Fruit fly (Drosophila melanogaster) whole organism, prepupa: ENCODE measurements around the gene CG8840.

Experiments used
- CG10631 ChIP-seq: fragments of 200-800 bp; sonication (Bioruptor generic); optimal IDR thresholded peaks from 2 replicates; lab custom pipeline; 2016; ENCODE audit warnings: missing biosample characterization, missing genetic modification characterization
- CG10669 ChIP-seq: fragments of 200-800 bp; sonication (Bioruptor generic); optimal IDR thresholded peaks from 3 replicates; lab custom pipeline; 2018; ENCODE audit warnings: missing biosample characterization, mild to moderate bottlenecking, missing genetic modification characterization, moderate library complexity
- CG11762 ChIP-seq: fragments of 200-800 bp; sonication (Bioruptor generic); optimal IDR thresholded peaks from 3 replicates; lab custom pipeline; 2016; ENCODE audit warnings: missing biosample characterization, missing genetic modification characterization; ENCODE audit not compliant: insufficient read depth
- CG1621 ChIP-seq: fragments of 200-800 bp; sonication (Bioruptor generic); optimal IDR thresholded peaks from 3 replicates; lab custom pipeline; 2018; ENCODE audit warnings: missing biosample characterization, mild to moderate bottlenecking, missing genetic modification characterization
- CG16779 ChIP-seq: fragments of 200-800 bp; sonication (Bioruptor generic); optimal IDR thresholded peaks from 3 replicates; lab custom pipeline; 2017; ENCODE audit warnings: missing biosample characterization, mild to moderate bottlenecking, missing genetic modification characterization
- CG31627 ChIP-seq: fragments of 200-800 bp; sonication (Bioruptor generic); optimal IDR thresholded peaks from 3 replicates; lab custom pipeline; 2016; ENCODE audit warnings: missing biosample characterization, missing genetic modification characterization
- CG32006 ChIP-seq: fragments of 200-800 bp; sonication (Bioruptor generic); optimal IDR thresholded peaks from 3 replicates; lab custom pipeline; 2017; ENCODE audit warnings: missing biosample characterization, mild to moderate bottlenecking, missing genetic modification characterization
- CG3919 ChIP-seq: fragments of 200-800 bp; sonication (Bioruptor generic); optimal IDR thresholded peaks from 3 replicates; lab custom pipeline; 2016; ENCODE audit warnings: missing biosample characterization, missing genetic modification characterization
- CG4318 ChIP-seq: fragments of 200-800 bp; sonication (Bioruptor generic); optimal IDR thresholded peaks from 3 replicates; lab custom pipeline; 2017; ENCODE audit warnings: missing biosample characterization, mild to moderate bottlenecking, missing genetic modification characterization
- CG6163 ChIP-seq: fragments of 200-800 bp; sonication (Bioruptor generic); IDR thresholded peaks from 3 replicates; pipeline ENCODE4 v1.3.6; 2022; ENCODE audit warnings: missing biosample characterization, missing genetic modification characterization
- CG6276 ChIP-seq: fragments of 200-800 bp; sonication (Bioruptor generic); optimal IDR thresholded peaks from 2 replicates; lab custom pipeline; 2017; ENCODE audit warnings: missing biosample characterization, mild to moderate bottlenecking, missing genetic modification characterization
- CG6792 ChIP-seq: fragments of 200-800 bp; sonication (Bioruptor generic); optimal IDR thresholded peaks from 3 replicates; lab custom pipeline; 2016; ENCODE audit warnings: missing biosample characterization, missing genetic modification characterization
- CG6808 ChIP-seq: fragments of 200-800 bp; sonication (Bioruptor generic); optimal IDR thresholded peaks from 3 replicates; lab custom pipeline; 2017; ENCODE audit warnings: missing biosample characterization, missing genetic modification characterization, mild to moderate bottlenecking, moderate library complexity, missing genetic modification reagents
- CG6854 ChIP-seq: fragments of 200-800 bp; sonication (Bioruptor generic); optimal IDR thresholded peaks from 2 replicates; lab custom pipeline; 2017; ENCODE audit warnings: missing biosample characterization, mild to moderate bottlenecking, missing genetic modification characterization
- CG7368 ChIP-seq: fragments of 200-800 bp; sonication (Bioruptor generic); optimal IDR thresholded peaks from 3 replicates; lab custom pipeline; 2016; ENCODE audit warnings: missing biosample characterization, missing genetic modification characterization
- CG8119 ChIP-seq: fragments of 200-800 bp; sonication (Bioruptor generic); IDR thresholded peaks from 3 replicates; pipeline ENCODE4 v1.3.6; 2022; ENCODE audit warnings: missing biosample characterization, missing genetic modification characterization
- CG8319 ChIP-seq: fragments of 200-800 bp; sonication (Bioruptor generic); optimal IDR thresholded peaks from 3 replicates; lab custom pipeline; 2016; ENCODE audit warnings: missing biosample characterization, missing genetic modification characterization
- Eip78C ChIP-seq: fragments of 200-800 bp; sonication (Bioruptor generic); peaks from one replicate; lab custom pipeline; 2016; ENCODE audit warnings: missing biosample characterization, missing genetic modification characterization
- Eip93F ChIP-seq: fragments of 200-800 bp; sonication (Bioruptor generic); optimal IDR thresholded peaks from 2 replicates; lab custom pipeline; 2016; ENCODE audit warnings: missing biosample characterization, mild to moderate bottlenecking, missing genetic modification characterization
- Ets21C ChIP-seq: fragments of 200-800 bp; sonication (Bioruptor generic); optimal IDR thresholded peaks from 3 replicates; lab custom pipeline; 2016; ENCODE audit warnings: missing biosample characterization, missing genetic modification characterization
- Ets96B ChIP-seq: fragments of 200-800 bp; optimal IDR thresholded peaks from 2 replicates; lab custom pipeline; 2019; ENCODE audit warnings: missing biosample characterization, mild to moderate bottlenecking, missing genetic modification characterization, moderate library complexity
- Gug ChIP-seq: fragments of 200-800 bp; sonication (Bioruptor generic); IDR thresholded peaks from 2 replicates; pipeline ENCODE4 v1.3.6; 2022; ENCODE audit warnings: missing biosample characterization, missing genetic modification characterization
- Hr39 ChIP-seq: fragments of 200-800 bp; sonication (Bioruptor generic); optimal IDR thresholded peaks from 2 replicates; lab custom pipeline; 2016; ENCODE audit warnings: missing biosample characterization, missing genetic modification characterization
- Hr4 ChIP-seq: fragments of 200-800 bp; sonication (Bioruptor generic); optimal IDR thresholded peaks from 3 replicates; lab custom pipeline; 2016; ENCODE audit warnings: missing biosample characterization, missing genetic modification characterization
- Lpt ChIP-seq: fragments of 200-800 bp; sonication (Bioruptor generic); optimal IDR thresholded peaks from 3 replicates; lab custom pipeline; 2016; ENCODE audit warnings: missing biosample characterization, missing genetic modification characterization
- Met ChIP-seq: fragments of 200-800 bp; sonication (Bioruptor generic); optimal IDR thresholded peaks from 3 replicates; lab custom pipeline; 2016; ENCODE audit warnings: missing biosample characterization, missing genetic modification characterization
- OdsH ChIP-seq: fragments of 200-800 bp; sonication (Bioruptor generic); optimal IDR thresholded peaks from 3 replicates; lab custom pipeline; 2016; ENCODE audit warnings: missing biosample characterization, missing genetic modification characterization
- Smox ChIP-seq: fragments of 200-800 bp; sonication (Bioruptor generic); optimal IDR thresholded peaks from 3 replicates; lab custom pipeline; 2016; ENCODE audit warnings: missing biosample characterization, missing genetic modification characterization
- Sox14 ChIP-seq: fragments of 200-800 bp; sonication (Bioruptor generic); optimal IDR thresholded peaks from 3 replicates; lab custom pipeline; 2016; ENCODE audit warnings: missing biosample characterization, missing genetic modification characterization
- cyc ChIP-seq: fragments of 200-800 bp; sonication (Bioruptor generic); optimal IDR thresholded peaks from 3 replicates; lab custom pipeline; 2016; ENCODE audit warnings: missing biosample characterization, missing genetic modification characterization
- dac ChIP-seq: fragments of 200-800 bp; sonication (Bioruptor generic); optimal IDR thresholded peaks from 2 replicates; lab custom pipeline; 2017; ENCODE audit warnings: missing biosample characterization, mild to moderate bottlenecking, missing genetic modification characterization
- eg ChIP-seq: fragments of 200-800 bp; sonication (Bioruptor generic); IDR thresholded peaks from 3 replicates; pipeline ENCODE4 v1.3.6; 2022; ENCODE audit warnings: missing biosample characterization, missing genetic modification characterization
- esn ChIP-seq: fragments of 200-800 bp; sonication (Bioruptor generic); optimal IDR thresholded peaks from 2 replicates; lab custom pipeline; 2016; ENCODE audit warnings: missing biosample characterization, mild to moderate bottlenecking, missing genetic modification characterization, moderate library complexity
- fd59A ChIP-seq: fragments of 200-800 bp; sonication (Bioruptor generic); optimal IDR thresholded peaks from 2 replicates; lab custom pipeline; 2017; ENCODE audit warnings: missing biosample characterization, mild to moderate bottlenecking, missing genetic modification characterization, missing genetic modification reagents
- fkh ChIP-seq: fragments of 200-800 bp; sonication (Bioruptor generic); optimal IDR thresholded peaks from 3 replicates; lab custom pipeline; 2017; ENCODE audit warnings: missing biosample characterization, mild to moderate bottlenecking, missing genetic modification characterization, moderate library complexity
- net ChIP-seq: fragments of 200-800 bp; sonication (Bioruptor generic); optimal IDR thresholded peaks from 3 replicates; lab custom pipeline; 2016; ENCODE audit warnings: missing biosample characterization, missing genetic modification characterization
- pdm3 ChIP-seq: fragments of 200-800 bp; sonication (Bioruptor generic); optimal IDR thresholded peaks from 3 replicates; lab custom pipeline; 2016; ENCODE audit warnings: missing biosample characterization, missing genetic modification characterization
- salr ChIP-seq, 2 experiments: fragments of 200-800 bp; sonication (Bioruptor generic); optimal IDR thresholded peaks; 3 replicates each; lab custom pipeline; 2016 to 2018; ENCODE audit warnings: missing biosample characterization in 2 of 2, missing genetic modification characterization in 2 of 2, mild to moderate bottlenecking in 1 of 2
- ss ChIP-seq, 2 experiments: fragments of 200-800 bp; sonication (Bioruptor generic); optimal IDR thresholded peaks; 2 replicates in 1 of 2; 3 replicates in 1 of 2; lab custom pipeline; 2017 to 2018; ENCODE audit warnings: mild to moderate bottlenecking in 2 of 2, missing biosample characterization in 2 of 2, missing genetic modification characterization in 2 of 2, moderate library complexity in 1 of 2
- topi ChIP-seq: fragments of 200-800 bp; sonication (Bioruptor generic); optimal IDR thresholded peaks from 3 replicates; lab custom pipeline; 2016; ENCODE audit warnings: missing biosample characterization, missing genetic modification characterization
- vri ChIP-seq: fragments of 200-800 bp; sonication (Bioruptor generic); optimal IDR thresholded peaks from 3 replicates; lab custom pipeline; 2016; ENCODE audit warnings: missing biosample characterization, mild to moderate bottlenecking, missing genetic modification characterization

CG8840 gene

dm6 chr2L:3410260-3410659 is at the start of gene CG8840:
Gene CG8840, plus strand, starts transcription at chr2L:3410560.
- TF ChIP-seq esn (GFP tag; lab: Kevin White, UChicago) (no peak), fkh (GFP tag; lab: Kevin White, UChicago) (no peak), CG11762 (GFP tag; lab: Kevin White, UChicago) (no peak), salr (GFP tag; optimal IDR thresholded peaks at IDR 0.05; lab: Kevin White, UChicago) (no peak), Sox14 (GFP tag; lab: Kevin White, UChicago) (no peak), CG32006 (GFP tag; lab: Kevin White, UChicago) (no peak), CG10669 (GFP tag; lab: Kevin White, UChicago) (no peak), Gug (GFP tag; lab: Robert Waterston, UW) (no peak), Ets21C (no peak), CG4318 (GFP tag; lab: Kevin White, UChicago) (no peak), CG6276 (GFP tag; lab: Kevin White, UChicago) (no peak), Lpt (no peak), CG8319 (no peak)

DNA sequence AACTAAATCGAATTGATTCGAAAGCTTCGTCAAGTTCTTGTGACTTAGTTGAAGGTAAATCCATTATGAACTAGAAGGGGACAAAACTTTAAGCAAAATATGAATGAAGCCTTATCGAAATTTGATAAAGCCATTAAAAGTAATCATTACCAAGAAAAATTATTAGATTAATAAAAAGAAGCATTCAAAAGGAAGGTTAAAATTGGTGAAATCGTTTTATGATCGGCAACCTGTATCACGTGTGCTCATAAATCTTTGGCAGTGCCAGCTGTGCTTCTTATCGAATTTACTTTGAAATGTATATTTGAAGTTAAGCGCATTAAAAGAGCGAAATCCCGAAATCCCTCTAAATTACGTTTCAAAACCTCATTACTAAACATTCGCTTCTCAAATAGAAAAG is 48.5 kb upstream of the CG8840 start:
- TF ChIP-seq dac (no peak), CG6792 (no peak), Eip78C (GFP tag; lab: Kevin White, UChicago) (no peak), Ets21C (no peak), vri (GFP tag; lab: Kevin White, UChicago) (no peak), pdm3 (GFP tag; lab: Kevin White, UChicago) (no peak), Smox (GFP tag; lab: Kevin White, UChicago) (no peak), CG16779 (tag; lab: Kevin White, UChicago) (no peak), OdsH (GFP tag; lab: Kevin White, UChicago) (no peak), CG6854 (GFP tag; lab: Kevin White, UChicago) (no peak), Hr39 (GFP tag; lab: Kevin White, UChicago) (no peak), CG11762 (GFP tag; lab: Kevin White, UChicago) (no peak), CG7368 (GFP tag; lab: Kevin White, UChicago) (no peak), ss (GFP tag; optimal IDR thresholded peaks at IDR 0.05; lab: Kevin White, UChicago) (no peak), CG10631 (GFP tag; lab: Kevin White, UChicago) (no peak)

dm6 chr2L:3366043-3366679 is 44.2 kb upstream of the CG8840 start:
- no peak for TF ChIP-seq dac
- peak; percentile 64 for TF ChIP-seq fkh (GFP tag; lab: Kevin White, UChicago)
- peak; percentile 35 for TF ChIP-seq vri (GFP tag; lab: Kevin White, UChicago)
- TF ChIP-seq topi (GFP tag; lab: Kevin White, UChicago): no peak
- TF ChIP-seq, all 60 proteins: peak for 2

dm6 chr2L:3368425-3368824 is 41.9 kb upstream of the CG8840 start:
- no peak for TF ChIP-seq net (GFP tag; lab: Kevin White, UChicago)
- TF ChIP-seq esn (GFP tag; lab: Kevin White, UChicago): no peak
- TF ChIP-seq Met (GFP tag; lab: Kevin White, UChicago): no peak
- no peak for TF ChIP-seq CG8119 (GFP tag; lab: Robert Waterston, UW)
- TF ChIP-seq fd59A (GFP tag; lab: Kevin White, UChicago): no peak
- no peak for TF ChIP-seq eg (GFP tag; lab: Robert Waterston, UW)
- TF ChIP-seq CG31627 (GFP tag; lab: Kevin White, UChicago): no peak
- TF ChIP-seq dac: no peak
- no peak for TF ChIP-seq CG3919
- TF ChIP-seq Eip93F: no peak
- TF ChIP-seq Hr4 (GFP tag; lab: Kevin White, UChicago): no peak
- no peak for TF ChIP-seq fkh (GFP tag; lab: Kevin White, UChicago)
- TF ChIP-seq CG1621: no peak
- TF ChIP-seq Ets96B (tag; lab: Kevin White, UChicago): no peak
- TF ChIP-seq cyc (GFP tag; lab: Kevin White, UChicago): no peak
- no peak for TF ChIP-seq CG6163
- no peak for TF ChIP-seq Ets21C
- TF ChIP-seq CG6808: no peak
- TF ChIP-seq CG10669 (GFP tag; lab: Kevin White, UChicago): no peak
- TF ChIP-seq Lpt: no peak
